Worm (Caenorhabditis elegans) whole organism, L4/young adult: Measurements from ENCODE around the gene efn-3.

Source experiments
- W03F9.2 ChIP-seq: fragments of 150-350 bp; optimal IDR thresholded peaks from 2 replicates; lab custom pipeline; 2014; ENCODE audit warnings: missing biosample characterization, missing genetic modification characterization
- dao-5 ChIP-seq: sonication (generic microtip); optimal IDR thresholded peaks from 2 replicates; lab custom pipeline; 2016; ENCODE audit warnings: missing genotype, missing genetic modification characterization, moderate library complexity, missing compliant biosample characterization

ce11 chrX:13444267-13444666 is 33.0 kb downstream of the efn-3 start:
- TF ChIP-seq W03F9.2 (tag; lab: Kevin White, UChicago), result no peak
- TF ChIP-seq dao-5 (tag; lab: Kevin White, UChicago), result no peak
